Fruit fly (Drosophila melanogaster) Kc167 (cell line): ENCODE results near the gene CG1572.

Experiments
- Sin3A ChIP-seq: fragments of >200 bp; optimal IDR thresholded peaks from 2 replicates; lab custom pipeline; 2018; ENCODE audit warnings: missing external identifiers
- insv ChIP-seq: fragments of >200 bp; optimal IDR thresholded peaks from 3 replicates; lab custom pipeline; 2018; ENCODE audit warnings: missing external identifiers
- ttk ChIP-seq: sonication (Bioruptor generic); optimal IDR thresholded peaks from 2 replicates; lab custom pipeline; 2017; ENCODE audit warnings: missing external identifiers

DNA sequence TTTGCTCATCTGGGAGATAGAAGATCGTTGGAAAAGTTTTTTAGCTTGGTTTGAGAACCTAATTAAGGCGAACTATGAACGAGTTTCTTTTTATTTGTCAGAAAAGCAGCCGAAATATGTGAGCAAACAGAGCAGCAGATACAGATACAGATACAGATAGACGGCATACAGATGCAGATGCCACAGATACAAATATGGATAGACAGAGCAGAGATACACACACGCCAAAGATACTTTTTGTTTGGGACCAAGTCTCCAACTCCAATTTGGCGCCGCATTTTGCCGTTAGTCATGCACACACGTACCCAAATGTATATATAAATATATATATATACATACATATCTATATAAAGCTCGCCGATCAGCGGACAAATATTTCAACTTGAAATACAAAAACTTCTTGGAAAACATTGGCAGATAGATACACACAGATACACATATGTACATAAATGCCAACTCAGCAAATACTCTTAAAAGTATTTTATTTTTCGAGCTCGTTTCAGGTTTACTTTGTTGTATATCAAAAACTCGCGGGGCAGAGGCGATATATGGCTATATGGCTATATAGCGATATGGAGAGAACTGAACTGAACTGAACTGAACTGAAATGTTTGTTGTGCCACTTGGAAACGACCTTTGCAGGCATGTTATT lies 48.2 kb downstream of the CG1572 start:
- TF ChIP-seq insv (no peak), ttk (lab: Kevin White, UChicago) (no peak), Sin3A (no peak)
